Fruit fly (Drosophila melanogaster): ENCODE data around the gene Abp1.
A peak's percentile ranks its signal among the peaks of the same experiment; 100 is the strongest.

The Abp1 gene

DNA sequence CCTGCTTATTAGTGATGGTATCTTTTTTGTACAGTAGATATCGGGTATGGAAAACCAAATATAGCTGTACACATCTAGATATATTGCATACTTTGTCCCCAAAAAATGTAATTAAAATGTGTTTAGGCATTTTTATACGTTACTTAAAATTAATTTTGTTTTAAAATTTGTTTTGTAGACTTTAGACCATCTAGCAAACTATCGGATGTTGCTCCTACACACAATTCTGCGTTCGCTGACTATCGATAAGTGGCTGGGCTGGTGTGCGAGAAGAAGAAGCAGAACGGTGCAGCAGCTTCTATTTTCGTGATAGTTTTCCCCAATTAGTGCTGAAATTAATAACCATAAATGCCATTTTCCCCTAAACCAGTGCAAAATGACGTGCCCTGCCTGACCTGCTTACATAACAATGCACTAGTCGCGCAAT lies 27.0 kb upstream of the Abp1 start, which contains the start of the genes Vps36 and Liprin-beta (continued):
- TF ChIP-seq Neu2 (GFP tag; optimal IDR thresholded peaks at IDR 0.05; ENCODE audit: borderline replicate concordance) = peak; percentile 46
- peak; percentile 89 for TF ChIP-seq CG4424 (GFP tag; optimal IDR thresholded peaks at IDR 0.05)
- peak; percentile 71 for TF ChIP-seq CG30431 (GFP tag; optimal IDR thresholded peaks at IDR 0.05)
- TF ChIP-seq NC2α (GFP tag; optimal IDR thresholded peaks at IDR 0.05) = peak; percentile 78
- peak; percentile 48 for TF ChIP-seq CrebB (tag; optimal IDR thresholded peaks at IDR 0.05)
- peak; percentile 94 for TF ChIP-seq ind (GFP tag; optimal IDR thresholded peaks at IDR 0.05)
- TF ChIP-seq Max (GFP tag; optimal IDR thresholded peaks at IDR 0.05) = peak; percentile 93
- peak; percentile 93 for TF ChIP-seq CG9817 (tag; optimal IDR thresholded peaks at IDR 0.05)
- TF ChIP-seq sim (GFP tag; IDR thresholded peaks at IDR 0.05) = no peak
- no peak for TF ChIP-seq CG6654 (GFP tag; optimal IDR thresholded peaks at IDR 0.05)
- peak; percentile 26 for TF ChIP-seq gfzf (GFP tag; optimal IDR thresholded peaks at IDR 0.05)
- peak; percentile 93 for TF ChIP-seq Gug (GFP tag; IDR thresholded peaks at IDR 0.05)
- no peak for TF ChIP-seq unpg (GFP tag; optimal IDR thresholded peaks at IDR 0.05)
- TF ChIP-seq CG10267 (tag; optimal IDR thresholded peaks at IDR 0.05) = peak; percentile 35
- peak; percentile 60; the same call in 1 of the 3 replicates for TF ChIP-seq otp (GFP tag; IDR thresholded peaks at IDR 0.05)
- TF ChIP-seq CG32767 (GFP tag; IDR thresholded peaks at IDR 0.05) = peak; percentile 80
- peak; percentile 94 for TF ChIP-seq CG6175 (GFP tag; IDR thresholded peaks at IDR 0.05)
- peak; percentile 82 for TF ChIP-seq zen (tag; optimal IDR thresholded peaks at IDR 0.05)
- TF ChIP-seq CG12744 (GFP tag; optimal IDR thresholded peaks at IDR 0.05) = peak; percentile 89
- TF ChIP-seq CG18262 (tag; optimal IDR thresholded peaks at IDR 0.05) = no peak
- TF ChIP-seq Trl (optimal IDR thresholded peaks at IDR 0.05) = no peak
- TF ChIP-seq Trl (GFP tag; optimal IDR thresholded peaks at IDR 0.05) = peak; percentile 90
- TF ChIP-seq jing (GFP tag; optimal IDR thresholded peaks at IDR 0.05) = peak; percentile 54
- peak; percentile 94 for TF ChIP-seq hbn (GFP tag; IDR thresholded peaks at IDR 0.05; ENCODE audit: partially characterized antibody)
- peak; percentile 85 for TF ChIP-seq E2f1 (GFP tag; IDR thresholded peaks at IDR 0.05)
- TF ChIP-seq zfh1 (GFP tag; IDR thresholded peaks at IDR 0.05) = peak; percentile 82; the same call in 2 of the 3 replicates
- peak in 1 of 2 experiments; percentile 66 for TF ChIP-seq eve (GFP tag; optimal IDR thresholded peaks at IDR 0.05)
- peak; percentile 99 for TF ChIP-seq grau (tag; optimal IDR thresholded peaks at IDR 0.05)
- peak; percentile 88 for TF ChIP-seq CG13424 (tag; optimal IDR thresholded peaks at IDR 0.05)
- TF ChIP-seq ab (GFP tag; optimal IDR thresholded peaks at IDR 0.05) = peak; percentile 67
- peak; percentile 76 for TF ChIP-seq CG14050 (GFP tag; IDR thresholded peaks at IDR 0.05)
- TF ChIP-seq CoRest (tag; optimal IDR thresholded peaks at IDR 0.05) = peak; percentile 92
- no peak for TF ChIP-seq CG8290 (GFP tag; optimal IDR thresholded peaks at IDR 0.05)
- TF ChIP-seq CG8290 (tag; optimal IDR thresholded peaks at IDR 0.05) = peak in 1 of 2 experiments; percentile 22

- peak; percentile 70 for TF ChIP-seq Med (GFP tag)
- peak; percentile 50 for TF ChIP-seq Ets65A (GFP tag)
- TF ChIP-seq CG16813 (GFP tag; IDR thresholded peaks at IDR 0.05; ENCODE audit: partially characterized antibody) = 0 out of 3 replicates have a peak, but pooled peaks have one; percentile 23
- no peak for TF ChIP-seq D19A (tag; optimal IDR thresholded peaks at IDR 0.05)
Measured at dm6 chr3L:13503631-13504030, 17.6 kb upstream of the Abp1 start.

DNA sequence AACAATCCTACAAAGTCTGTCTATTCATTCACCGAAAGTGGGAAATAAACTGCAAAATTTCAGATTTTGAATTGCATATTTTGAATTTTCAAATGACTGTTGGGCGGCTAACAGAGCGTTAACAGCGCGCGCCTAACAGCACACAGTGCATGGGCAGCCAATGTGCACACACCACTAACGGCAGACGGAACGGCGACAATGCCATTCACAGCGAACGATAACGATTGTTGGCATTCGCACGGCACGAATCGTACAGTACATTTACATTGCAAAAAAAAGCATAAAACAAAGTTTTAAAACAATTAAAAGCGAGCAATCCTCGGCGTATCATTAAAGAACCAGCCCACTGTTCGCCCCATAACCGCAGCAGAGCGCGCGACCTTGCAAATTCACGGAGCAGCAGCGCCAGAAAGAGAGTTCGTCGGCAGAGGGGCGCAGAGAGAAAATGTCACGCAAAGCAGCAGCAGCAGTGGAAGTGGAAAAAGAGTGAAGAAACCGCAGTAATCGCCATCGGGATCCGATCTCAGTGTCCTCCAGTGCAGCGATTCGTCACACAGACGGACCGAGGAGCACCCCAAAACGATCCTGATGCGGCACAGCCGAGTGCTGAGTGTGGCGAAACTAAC lies 16.5 kb upstream of the Abp1 start, which contains the start of gene Spt20:
Gene Spt20, plus strand, starts transcription at position 224 of the 626 bp plus-strand sequence.
- peak in 1 of 2 experiments; percentile 5 for TF ChIP-seq Trl (optimal IDR thresholded peaks at IDR 0.05)
- TF ChIP-seq Trl (GFP tag; optimal IDR thresholded peaks at IDR 0.05) = no peak
- peak; percentile 78 for TF ChIP-seq Dp (GFP tag; optimal IDR thresholded peaks at IDR 0.05)
- TF ChIP-seq MTF-1 (GFP tag; optimal IDR thresholded peaks at IDR 0.05; ENCODE audit: borderline replicate concordance) = no peak
- no peak for TF ChIP-seq ewg (GFP tag; optimal IDR thresholded peaks at IDR 0.05)
- peak; percentile 19 for TF ChIP-seq CG17829 (tag; optimal IDR thresholded peaks at IDR 0.05)
- TF ChIP-seq dpn (GFP tag; optimal IDR thresholded peaks at IDR 0.05) = no peak
- TF ChIP-seq CG34422 (GFP tag; IDR thresholded peaks at IDR 0.05) = peak; percentile 15; the same call in 1 of the 3 replicates
- peak; percentile 97 for TF ChIP-seq pzg (GFP tag; optimal IDR thresholded peaks at IDR 0.05)
- TF ChIP-seq chinmo (GFP tag; IDR thresholded peaks at IDR 0.05; ENCODE audit: partially characterized antibody) = 0 out of 4 replicates have a peak, but pooled peaks have one; percentile 54
- peak; percentile 90 for TF ChIP-seq Med (GFP tag)
- peak; percentile 92 for TF ChIP-seq Myb (GFP tag; optimal IDR thresholded peaks at IDR 0.05)
- TF ChIP-seq CG2712 (tag; optimal IDR thresholded peaks at IDR 0.05) = no peak
- no peak for TF ChIP-seq gce (GFP tag; IDR thresholded peaks at IDR 0.05)

Measured in whole organism, embryonic.